Fruit fly (Drosophila melanogaster): ENCODE data around the gene Scp2.

Gene Scp2

DNA sequence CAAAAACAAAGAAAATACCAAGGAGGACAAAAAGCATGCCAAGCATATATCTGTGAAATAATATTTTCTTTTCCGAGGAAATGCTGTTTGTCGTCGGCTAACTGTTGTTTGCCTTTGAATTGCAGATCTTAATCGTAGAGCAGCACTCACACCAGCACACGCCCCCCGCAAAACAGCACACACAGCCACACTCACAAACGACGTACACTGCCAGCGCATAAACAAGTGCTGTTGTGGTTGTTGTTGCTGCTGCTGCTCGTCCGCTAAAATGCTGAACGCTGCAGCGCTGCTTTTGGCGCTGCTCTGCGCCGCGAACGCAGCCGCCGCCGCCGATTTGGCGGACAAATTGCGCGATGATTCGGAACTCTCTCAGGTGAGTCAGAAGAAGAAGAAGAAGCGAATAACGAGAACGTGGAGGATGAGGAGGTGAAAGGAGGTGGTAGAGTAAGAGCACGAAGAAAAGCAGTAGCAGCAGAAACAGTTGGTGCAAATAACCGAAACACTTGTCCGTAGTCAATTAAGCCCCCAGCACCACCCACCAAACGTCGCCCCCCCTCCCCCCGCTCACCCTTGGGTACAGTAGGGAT, 42.5 kb upstream of the Scp2 start (continued):
- TF ChIP-seq CG16813 (GFP tag; IDR thresholded peaks at IDR 0.05; ENCODE audit: partially characterized antibody) (0 out of 3 replicates have a peak, but pooled peaks have one; percentile 16), CG15073 (GFP tag; optimal IDR thresholded peaks at IDR 0.05) (no peak), Mad (GFP tag; optimal IDR thresholded peaks at IDR 0.05) (no peak), CG5245 (GFP tag; optimal IDR thresholded peaks at IDR 0.05) (no peak), CG12769 (tag; optimal IDR thresholded peaks at IDR 0.05) (no peak), CG10321 (GFP tag; IDR thresholded peaks at IDR 0.05) (no peak), Nf-YC (tag; optimal IDR thresholded peaks at IDR 0.05) (no peak), peb (GFP tag; IDR thresholded peaks at IDR 0.05) (no peak), Deaf1 (tag; optimal IDR thresholded peaks at IDR 0.05) (no peak), Fer1 (GFP tag; optimal IDR thresholded peaks at IDR 0.05) (no peak), phol (tag; optimal IDR thresholded peaks at IDR 0.05) (no peak), sug (tag; optimal IDR thresholded peaks at IDR 0.05) (peak; percentile 3), CG34224 (GFP tag; IDR thresholded peaks at IDR 0.05; ENCODE audit: partially characterized antibody) (0 out of 3 replicates have a peak, but pooled peaks have one; percentile 24), CG1233 (GFP tag; optimal IDR thresholded peaks at IDR 0.05) (no peak), CG13424 (tag; optimal IDR thresholded peaks at IDR 0.05) (no peak), Chrac-16 (GFP tag; optimal IDR thresholded peaks at IDR 0.05) (no peak), sima (GFP tag; optimal IDR thresholded peaks at IDR 0.05) (no peak), CG4730 (GFP tag; IDR thresholded peaks at IDR 0.05) (no peak), dati (GFP tag; IDR thresholded peaks at IDR 0.05) (no peak), exex (tag; optimal IDR thresholded peaks at IDR 0.05) (no peak), Hand (GFP tag; optimal IDR thresholded peaks at IDR 0.05) (no peak)

- no peak for TF ChIP-seq Oaz (GFP tag; IDR thresholded peaks at IDR 0.05)
- no peak for TF ChIP-seq CG14667 (GFP tag; IDR thresholded peaks at IDR 0.05)
- peak; percentile 62 for TF ChIP-seq Doc3 (GFP tag; IDR thresholded peaks at IDR 0.05; ENCODE audit: partially characterized antibody)
- TF ChIP-seq gt (GFP tag; IDR thresholded peaks at IDR 0.05) = no peak
- TF ChIP-seq repo (GFP tag; optimal IDR thresholded peaks at IDR 0.05) = no peak
- no peak for TF ChIP-seq Hr51 (GFP tag; optimal IDR thresholded peaks at IDR 0.05)
- no peak for TF ChIP-seq tll (GFP tag; optimal IDR thresholded peaks at IDR 0.05)
- no peak for TF ChIP-seq E2f1 (GFP tag; IDR thresholded peaks at IDR 0.05)
- no peak for TF ChIP-seq CG7786 (GFP tag; optimal IDR thresholded peaks at IDR 0.05)
- no peak for TF ChIP-seq CG11695 (GFP tag; IDR thresholded peaks at IDR 0.05)
- no peak for TF ChIP-seq nau (GFP tag; optimal IDR thresholded peaks at IDR 0.05)
- no peak for TF ChIP-seq CG3847 (GFP tag; IDR thresholded peaks at IDR 0.05)
- no peak for TF ChIP-seq Elba2 (GFP tag; optimal IDR thresholded peaks at IDR 0.05)
- TF ChIP-seq CG12236 (GFP tag; optimal IDR thresholded peaks at IDR 0.05) = no peak
- peak; percentile 40; the same call in 1 of the 2 replicates for TF ChIP-seq hbn (GFP tag; IDR thresholded peaks at IDR 0.05; ENCODE audit: partially characterized antibody)
- no peak for TF ChIP-seq hkb (optimal IDR thresholded peaks at IDR 0.05)
- TF ChIP-seq hkb (GFP tag; IDR thresholded peaks at IDR 0.05) = peak; percentile 20; the same call in 1 of the 2 replicates
- TF ChIP-seq CG11560 (tag; IDR thresholded peaks at IDR 0.05) = no peak
- TF ChIP-seq wek (GFP tag; optimal IDR thresholded peaks at IDR 0.05) = no peak
- peak; percentile 42; the same call in 1 of the 2 replicates for TF ChIP-seq NFAT (GFP tag; IDR thresholded peaks at IDR 0.05)
- TF ChIP-seq CG3281 (GFP tag; optimal IDR thresholded peaks at IDR 0.05) = no peak
- TF ChIP-seq Meics (GFP tag; optimal IDR thresholded peaks at IDR 0.05) = no peak
- no peak for TF ChIP-seq fu2 (GFP tag; optimal IDR thresholded peaks at IDR 0.05)
- TF ChIP-seq dpn (GFP tag; optimal IDR thresholded peaks at IDR 0.05) = no peak
- TF ChIP-seq Gug (GFP tag; IDR thresholded peaks at IDR 0.05) = no peak
- no peak for TF ChIP-seq CG1792 (GFP tag; optimal IDR thresholded peaks at IDR 0.05)
- no peak for TF ChIP-seq CG2875 (GFP tag; optimal IDR thresholded peaks at IDR 0.05)
- no peak for TF ChIP-seq ase (GFP tag; IDR thresholded peaks at IDR 0.05)
These were observed 41.5 kb upstream of the Scp2 start, which contains the start of gene Fas1 for dm6 chr3R:16624750-16625549. Fas1 (plus strand) TSS chr3R:16625238.
